Worm (Caenorhabditis elegans) whole organism, L4/young adult: ENCODE data around the gene imp-2.

Experiments used
- dao-5 ChIP-seq: sonication (generic microtip); optimal IDR thresholded peaks from 2 replicates; lab custom pipeline; 2016; ENCODE audit warnings: missing genotype, missing genetic modification characterization, moderate library complexity, missing compliant biosample characterization
- him-1 ChIP-seq: sonication (generic microtip); optimal IDR thresholded peaks from 2 replicates; lab custom pipeline; 2016; ENCODE audit warnings: missing genotype, missing genetic modification reagents, missing genetic modification characterization, missing compliant biosample characterization

ce11 chrIV:11119972-11120562 lies 1.4 kb upstream of the imp-2 start:
- no peak for TF ChIP-seq dao-5 (tag; lab: Kevin White, UChicago)
- no peak for TF ChIP-seq him-1
